Fruit fly (Drosophila melanogaster): Measurements from ENCODE around the gene Rsph1.
A peak's percentile ranks its signal among the peaks of the same experiment; 100 is the strongest.

DNA sequence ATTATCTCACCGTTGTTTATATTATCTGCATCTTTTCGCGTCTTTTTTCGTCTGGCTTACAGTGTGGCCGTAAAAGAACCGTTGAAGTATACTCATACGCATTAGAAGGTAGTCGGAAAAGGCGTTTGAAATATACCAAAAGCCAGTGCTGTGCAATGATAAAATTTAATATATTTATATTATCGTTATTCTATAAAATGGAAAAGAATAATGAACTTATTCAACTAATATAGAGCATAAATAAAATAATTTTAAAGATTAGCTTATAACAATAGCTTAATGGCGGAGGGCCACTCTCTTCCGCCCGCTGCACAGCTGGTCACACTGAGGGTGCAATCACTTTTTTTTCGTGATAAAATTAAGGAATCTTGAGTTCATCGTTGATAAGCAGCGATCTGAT lies 8.6 kb downstream of the Rsph1 start, which contains the start of the genes CG16974 and Edem2:
- no peak for TF ChIP-seq gl (tag; optimal IDR thresholded peaks at IDR 0.05)
- TF ChIP-seq fd96Ca (GFP tag; IDR thresholded peaks at IDR 0.05): peak; percentile 71
- peak; percentile 60 for TF ChIP-seq Ets98B (GFP tag; IDR thresholded peaks at IDR 0.05)
- TF ChIP-seq D1 (tag; optimal IDR thresholded peaks at IDR 0.05): no peak
- TF ChIP-seq EcR (GFP tag; optimal IDR thresholded peaks at IDR 0.05): peak; percentile 28
- TF ChIP-seq CG10348 (GFP tag; IDR thresholded peaks at IDR 0.05): no peak
- peak; percentile 42; the same call in 1 of the 2 replicates for TF ChIP-seq rn (GFP tag; IDR thresholded peaks at IDR 0.05)
- TF ChIP-seq CG12605 (GFP tag; IDR thresholded peaks at IDR 0.05): no peak
- TF ChIP-seq CG34367 (tag; optimal IDR thresholded peaks at IDR 0.05): no peak
- TF ChIP-seq Pif1B (GFP tag; optimal IDR thresholded peaks at IDR 0.05): no peak
- peak; percentile 56; the same call in 1 of the 2 replicates for TF ChIP-seq CG32121 (GFP tag; IDR thresholded peaks at IDR 0.05)
- no peak for TF ChIP-seq CG8159 (tag; optimal IDR thresholded peaks at IDR 0.05)
